Worm (Caenorhabditis elegans): ENCODE data around the gene lyst-1.

The lyst-1 gene

ce11 chrX:12145919-12146318 lies 5.0 kb upstream of the lyst-1 start:
- TF ChIP-seq ceh-39 (tag; optimal IDR thresholded peaks at IDR 0.05) (no peak), mep-1 (tag; optimal IDR thresholded peaks at IDR 0.05) (no peak), elt-3 (tag; optimal IDR thresholded peaks at IDR 0.05) (no peak), ceh-43 (GFP tag; optimal IDR thresholded peaks at IDR 0.05) (no peak), mab-5 (tag; optimal IDR thresholded peaks at IDR 0.05) (no peak), unc-62 (GFP tag; optimal IDR thresholded peaks at IDR 0.05) (no peak), pha-4 (tag; optimal IDR thresholded peaks at IDR 0.05) (no peak), lin-32 (GFP tag; optimal IDR thresholded peaks at IDR 0.05) (no peak)

ce11 chrX:12143693-12144092 lies 2.7 kb upstream of the lyst-1 start, which contains the start of gene M153.5:
Gene M153.5, plus strand, starts transcription at chrX:12143993.
- TF ChIP-seq sem-2 (GFP tag; optimal IDR thresholded peaks at IDR 0.05) (no peak), snpc-4 (tag; optimal IDR thresholded peaks at IDR 0.05) (no peak)

ce11 chrX:12142569-12142968 lies 1.6 kb upstream of the lyst-1 start, which contains the start of gene M153.3:
Gene M153.3, plus strand, starts transcription at chrX:12142869.
- TF ChIP-seq bed-3 (GFP tag; optimal IDR thresholded peaks at IDR 0.05) (no peak), unc-62 (GFP tag; optimal IDR thresholded peaks at IDR 0.05) (no peak), hlh-1 (tag; optimal IDR thresholded peaks at IDR 0.05) (no peak), drap-1 (GFP tag; optimal IDR thresholded peaks at IDR 0.05) (no peak), snpc-4 (tag; optimal IDR thresholded peaks at IDR 0.05) (no peak), lsy-2 (tag; optimal IDR thresholded peaks at IDR 0.05) (no peak), sem-2 (GFP tag; optimal IDR thresholded peaks at IDR 0.05) (no peak), lin-32 (GFP tag; optimal IDR thresholded peaks at IDR 0.05) (no peak), ceh-39 (tag; optimal IDR thresholded peaks at IDR 0.05) (no peak), flh-1 (GFP tag; optimal IDR thresholded peaks at IDR 0.05) (no peak), lin-13 (tag; optimal IDR thresholded peaks at IDR 0.05) (no peak), pha-4 (tag; optimal IDR thresholded peaks at IDR 0.05) (no peak), nhr-12 (tag; optimal IDR thresholded peaks at IDR 0.05) (no peak), zip-8 (tag; optimal IDR thresholded peaks at IDR 0.05) (no peak)

- TF ChIP-seq snpc-4 (tag; optimal IDR thresholded peaks at IDR 0.05) (no peak), nhr-12 (tag; optimal IDR thresholded peaks at IDR 0.05) (no peak), drap-1 (GFP tag; optimal IDR thresholded peaks at IDR 0.05) (no peak), cnd-1 (tag; optimal IDR thresholded peaks at IDR 0.05) (no peak), unc-120 (tag; optimal IDR thresholded peaks at IDR 0.05; ENCODE audit: poor library complexity, severe bottlenecking) (no peak), pha-4 (tag; optimal IDR thresholded peaks at IDR 0.05) (no peak), nhr-237 (tag; optimal IDR thresholded peaks at IDR 0.05) (no peak), mep-1 (tag; optimal IDR thresholded peaks at IDR 0.05) (no peak), nhr-76 (tag; optimal IDR thresholded peaks at IDR 0.05) (no peak), lsy-2 (tag; optimal IDR thresholded peaks at IDR 0.05) (no peak), unc-39 (tag; optimal IDR thresholded peaks at IDR 0.05) (no peak), ces-1 (GFP tag; optimal IDR thresholded peaks at IDR 0.05) (no peak), lin-32 (GFP tag; optimal IDR thresholded peaks at IDR 0.05) (no peak), ceh-83 (GFP tag; optimal IDR thresholded peaks at IDR 0.05) (no peak), nhr-2 (tag; optimal IDR thresholded peaks at IDR 0.05) (no peak)
These were observed 15.6 kb downstream of the lyst-1 start, which contains the start of gene lgc-18 for ce11 chrX:12125308-12125707. Gene lgc-18, plus strand, starts transcription at chrX:12125608.

ce11 chrX:12123152-12123551 lies 17.8 kb downstream of the lyst-1 start, which contains the start of gene T01H10.11:
Gene T01H10.11, plus strand, starts transcription at chrX:12123452.
- TF ChIP-seq M03D4.4 (tag; optimal IDR thresholded peaks at IDR 0.05) (no peak), ztf-11 (tag; optimal IDR thresholded peaks at IDR 0.05) (no peak), ceh-43 (GFP tag; optimal IDR thresholded peaks at IDR 0.05) (no peak)

- no peak for TF ChIP-seq nhr-2 (tag; optimal IDR thresholded peaks at IDR 0.05)
These were observed 19.7 kb downstream of the lyst-1 start, which contains the start of gene lgc-17 for ce11 chrX:12121285-12121684. Gene lgc-17, plus strand, starts transcription at chrX:12121585.

- TF ChIP-seq M03D4.4 (tag; optimal IDR thresholded peaks at IDR 0.05): no peak
- no peak for TF ChIP-seq nhr-28 (tag; optimal IDR thresholded peaks at IDR 0.05)
- no peak for TF ChIP-seq nhr-12 (tag; optimal IDR thresholded peaks at IDR 0.05)
- no peak for TF ChIP-seq nhr-237 (tag; optimal IDR thresholded peaks at IDR 0.05)
- TF ChIP-seq unc-39 (tag; optimal IDR thresholded peaks at IDR 0.05): no peak
- no peak for TF ChIP-seq bed-3 (GFP tag; optimal IDR thresholded peaks at IDR 0.05)
- no peak for TF ChIP-seq mls-2 (tag; optimal IDR thresholded peaks at IDR 0.05)
- no peak for TF ChIP-seq blmp-1 (tag; optimal IDR thresholded peaks at IDR 0.05)
- TF ChIP-seq zip-8 (tag; optimal IDR thresholded peaks at IDR 0.05): no peak
- TF ChIP-seq mep-1 (tag; optimal IDR thresholded peaks at IDR 0.05): no peak
- TF ChIP-seq ham-2 (GFP tag; optimal IDR thresholded peaks at IDR 0.05): no peak
- no peak for TF ChIP-seq pha-4 (tag; optimal IDR thresholded peaks at IDR 0.05)
- TF ChIP-seq nhr-2 (tag; optimal IDR thresholded peaks at IDR 0.05): no peak
- TF ChIP-seq mab-5 (tag; optimal IDR thresholded peaks at IDR 0.05): no peak
- TF ChIP-seq lin-13 (tag; optimal IDR thresholded peaks at IDR 0.05): no peak
These were observed 22.6 kb downstream of the lyst-1 start, which contains the start of gene lgc-16 for ce11 chrX:12118340-12118739. Gene lgc-16, plus strand, starts transcription at chrX:12118640.

All from whole organism, mixed stage, embryonic.